Worm (Caenorhabditis elegans) whole organism, L3 larva: ENCODE data around the gene K12B6.11.

ENCODE experiments used
- R02D3.7 ChIP-seq: fragments of 150-350 bp; optimal IDR thresholded peaks from 2 replicates; lab custom pipeline; 2014; ENCODE audit warnings: missing biosample characterization, missing genetic modification characterization
- ZK546.5 ChIP-seq: sonication (generic microtip); optimal IDR thresholded peaks from 2 replicates; lab custom pipeline; 2017; ENCODE audit warnings: missing biosample characterization, missing genetic modification characterization
- ama-1 ChIP-seq: fragments of 150-350 bp; optimal IDR thresholded peaks from 2 replicates; lab custom pipeline; 2018
- ceh-16 ChIP-seq: sonication (generic microtip); optimal IDR thresholded peaks from 2 replicates; lab custom pipeline; 2017; ENCODE audit warnings: missing biosample characterization, missing genetic modification characterization
- daf-12 ChIP-seq: fragments of 150-350 bp; optimal IDR thresholded peaks from 2 replicates; lab custom pipeline; 2014; ENCODE audit warnings: missing biosample characterization, missing genetic modification reagents, missing genetic modification characterization
- egl-5 ChIP-seq: fragments of 150-350 bp; optimal IDR thresholded peaks from 2 replicates; lab custom pipeline; 2017; ENCODE audit warnings: missing biosample characterization, missing genetic modification reagents, missing genetic modification characterization, inconsistent platforms
- elt-1 ChIP-seq: fragments of 150-350 bp; optimal IDR thresholded peaks from 2 replicates; lab custom pipeline; 2014; ENCODE audit warnings: missing biosample characterization, missing genetic modification characterization
- elt-2 ChIP-seq: sonication (generic microtip); optimal IDR thresholded peaks from 2 replicates; lab custom pipeline; 2016; ENCODE audit warnings: missing genetic modification reagents, mild to moderate bottlenecking, missing genetic modification characterization, missing compliant biosample characterization
- elt-3 ChIP-seq, 3 experiments: fragments of 150-350 bp in 1 of 3; sonication (generic microtip) in 2 of 3; optimal IDR thresholded peaks; 2 replicates in 2 of 3; 4 replicates in 1 of 3; lab custom pipeline; 2014 to 2017; ENCODE audit warnings: missing biosample characterization in 3 of 3, missing genetic modification characterization in 3 of 3
- fkh-10 ChIP-seq: sonication (generic microtip); optimal IDR thresholded peaks from 2 replicates; lab custom pipeline; 2017; ENCODE audit warnings: missing biosample characterization, missing genetic modification reagents, missing genetic modification characterization
- jun-1 ChIP-seq: fragments of 150-350 bp; optimal IDR thresholded peaks from 2 replicates; lab custom pipeline; 2014; ENCODE audit warnings: missing biosample characterization, missing genetic modification reagents, missing genetic modification characterization
- lin-15B ChIP-seq: fragments of 150-350 bp; optimal IDR thresholded peaks from 2 replicates; lab custom pipeline; 2014; ENCODE audit warnings: missing biosample characterization, missing genetic modification characterization
- lin-39 ChIP-seq: fragments of 150-350 bp; optimal IDR thresholded peaks from 2 replicates; lab custom pipeline; 2018; ENCODE audit warnings: missing biosample characterization, missing genetic modification reagents, missing genetic modification characterization
- mdl-1 ChIP-seq: fragments of 150-350 bp; optimal IDR thresholded peaks from 2 replicates; lab custom pipeline; 2014; ENCODE audit warnings: missing biosample characterization, missing genetic modification characterization
- mml-1 ChIP-seq: fragments of 150-350 bp; sonication (generic microtip); optimal IDR thresholded peaks from 3 replicates; lab custom pipeline; 2014; ENCODE audit warnings: missing biosample characterization, missing genetic modification characterization
- nhr-12 ChIP-seq: fragments of 150-350 bp; optimal IDR thresholded peaks from 2 replicates; lab custom pipeline; 2014; ENCODE audit warnings: missing biosample characterization, missing genetic modification characterization
- nhr-25 ChIP-seq: sonication (generic microtip); optimal IDR thresholded peaks from 2 replicates; lab custom pipeline; 2017; ENCODE audit warnings: missing biosample characterization, missing genetic modification characterization
- nhr-43 ChIP-seq: sonication (generic microtip); optimal IDR thresholded peaks from 2 replicates; lab custom pipeline; 2016; ENCODE audit warnings: mild to moderate bottlenecking, missing genetic modification characterization, missing compliant biosample characterization; ENCODE audit not compliant: poor library complexity, severe bottlenecking
- nhr-67 ChIP-seq: fragments of 150-350 bp; optimal IDR thresholded peaks from 2 replicates; lab custom pipeline; 2014; ENCODE audit warnings: missing biosample characterization, missing genetic modification characterization
- nhr-76 ChIP-seq: fragments of 150-350 bp; sonication (generic microtip); optimal IDR thresholded peaks from 5 replicates; lab custom pipeline; 2014; ENCODE audit warnings: missing biosample characterization, missing genetic modification characterization
- nhr-77 ChIP-seq: fragments of 150-350 bp; optimal IDR thresholded peaks from 2 replicates; lab custom pipeline; 2014; ENCODE audit warnings: missing biosample characterization, missing genetic modification characterization
- pha-4 ChIP-seq: fragments of 150-350 bp; optimal IDR thresholded peaks from 2 replicates; lab custom pipeline; 2014; ENCODE audit warnings: missing biosample characterization, missing genetic modification reagents, missing genetic modification characterization
- pqm-1 ChIP-seq: fragments of 150-350 bp; optimal IDR thresholded peaks from 2 replicates; lab custom pipeline; 2017; ENCODE audit warnings: missing biosample characterization, missing genetic modification characterization, inconsistent platforms
- sea-2 ChIP-seq: fragments of 150-350 bp; sonication (generic microtip); optimal IDR thresholded peaks from 4 replicates; lab custom pipeline; 2014; ENCODE audit warnings: missing biosample characterization, missing genetic modification reagents, missing genetic modification characterization
- skn-1 ChIP-seq: fragments of 150-350 bp; optimal IDR thresholded peaks from 2 replicates; lab custom pipeline; 2014; ENCODE audit warnings: missing biosample characterization, missing genetic modification characterization
- zag-1 ChIP-seq: fragments of 150-350 bp; optimal IDR thresholded peaks from 2 replicates; lab custom pipeline; 2014; ENCODE audit warnings: missing biosample characterization, missing genetic modification characterization
- ztf-11 ChIP-seq: fragments of 150-350 bp; optimal IDR thresholded peaks from 2 replicates; lab custom pipeline; 2014; ENCODE audit warnings: missing biosample characterization, missing genetic modification characterization
- ztf-4 ChIP-seq: fragments of 150-350 bp; optimal IDR thresholded peaks from 2 replicates; lab custom pipeline; 2014; ENCODE audit warnings: missing biosample characterization, missing genetic modification characterization

Gene K12B6.11

ce11 chrV:6286343-6286742, 2.4 kb upstream of the K12B6.11 start, which contains the start of gene srn-1:
Gene srn-1, minus strand, starts transcription at chrV:6286443.
- TF ChIP-seq elt-2 (tag; lab: Kevin White, UChicago) (no peak), nhr-43 (tag; lab: Kevin White, UChicago) (no peak)

- TF ChIP-seq pha-4 (peak; percentile 13), elt-2 (tag; lab: Kevin White, UChicago) (peak; percentile 78), sea-2 (GFP tag; lab: Kevin White, UChicago) (no peak)
Measured at ce11 chrV:6291301-6291700, 2.6 kb downstream of the K12B6.11 start.

DNA sequence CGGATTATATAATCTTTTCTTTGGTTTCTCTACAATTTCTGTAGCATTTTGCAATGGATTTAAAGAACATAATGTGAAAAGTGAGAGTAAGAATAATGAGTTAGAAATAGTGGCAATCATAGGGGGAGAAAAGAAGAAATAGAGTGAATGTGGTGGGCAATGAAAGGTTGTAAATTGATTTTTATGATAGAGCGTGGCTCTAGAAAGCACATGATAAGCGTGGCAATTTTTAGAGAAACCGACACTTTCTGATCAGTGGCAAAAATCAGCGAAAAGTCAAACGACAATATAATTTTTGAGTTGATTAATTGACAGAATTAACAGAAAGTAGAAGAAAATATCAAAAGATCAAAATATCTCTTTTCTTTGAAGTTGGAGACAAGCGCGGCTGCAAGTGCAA, 3.7 kb downstream of the K12B6.11 start, which contains the start of gene K12B6.9:
Gene K12B6.9, minus strand, starts transcription at position 266 of the 400 bp plus-strand sequence.
- TF ChIP-seq R02D3.7 (tag; lab: Kevin White, UChicago) (no peak), lin-15B (tag; lab: Kevin White, UChicago) (no peak), pqm-1 (tag; lab: Kevin White, UChicago) (peak; percentile 25), elt-2 (tag; lab: Kevin White, UChicago) (peak; percentile 75)
- TF ChIP-seq, all 47 proteins: peak for 2

- no peak for TF ChIP-seq pqm-1 (tag; lab: Kevin White, UChicago)
- no peak for TF ChIP-seq elt-3 (tag; optimal IDR thresholded peaks at IDR 0.05; lab: Kevin White, UChicago)
- no peak for TF ChIP-seq elt-1 (tag; lab: Kevin White, UChicago)
- no peak for TF ChIP-seq egl-5 (tag; lab: Kevin White, UChicago)
Measured at ce11 chrV:6301046-6301445, 12.3 kb downstream of the K12B6.11 start.

DNA sequence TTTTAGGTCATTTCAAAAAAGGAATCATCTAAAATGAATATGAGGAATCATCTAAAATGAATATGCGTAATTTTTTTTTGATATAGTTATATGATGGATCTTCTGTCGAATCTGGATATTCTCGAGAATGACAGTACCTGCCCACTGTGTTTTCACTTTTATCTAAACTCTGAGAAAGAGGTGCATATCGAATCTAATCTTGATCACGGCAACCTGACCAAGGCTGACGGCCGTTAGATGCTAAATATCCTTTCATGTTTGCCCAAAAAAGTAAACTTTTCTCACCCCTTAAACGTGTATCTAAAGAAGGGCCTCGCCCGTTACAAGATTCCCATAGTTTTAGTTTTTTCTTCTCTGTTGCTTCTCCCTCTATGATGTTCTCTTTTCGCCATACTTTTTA, 13.8 kb downstream of the K12B6.11 start:
- TF ChIP-seq daf-12 (no peak), nhr-25 (tag; lab: Kevin White, UChicago) (peak; percentile 5), elt-1 (tag; lab: Kevin White, UChicago) (peak; percentile 55)
- TF ChIP-seq, all 47 proteins: peak for 2

DNA sequence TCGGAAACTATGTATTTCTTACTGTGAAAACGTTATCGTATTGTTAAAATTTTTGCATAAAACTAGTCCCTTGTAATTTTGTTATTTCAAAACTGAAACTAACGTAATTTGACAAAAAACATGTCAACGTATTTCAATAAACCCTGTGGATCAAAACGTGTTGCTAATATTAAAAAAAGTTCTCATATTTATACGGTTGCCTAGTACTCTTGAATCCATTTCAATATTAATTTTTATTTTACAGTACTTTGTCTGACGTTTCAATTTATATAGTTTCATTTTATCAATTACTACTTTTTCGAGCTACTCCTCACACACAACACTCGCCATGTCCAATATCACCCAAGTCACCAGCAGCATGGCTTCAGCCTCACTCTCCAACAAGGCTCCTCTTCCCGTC, 14.8 kb downstream of the K12B6.11 start, which contains the start of gene sago-1:
Gene sago-1, plus strand, starts transcription at position 301 of the 400 bp plus-strand sequence.
- TF ChIP-seq mdl-1 (no peak), sea-2 (GFP tag; lab: Kevin White, UChicago) (no peak), nhr-12 (tag; lab: Kevin White, UChicago) (no peak), fkh-10 (GFP tag; lab: Kevin White, UChicago) (no peak), mml-1 (tag; lab: Kevin White, UChicago) (no peak), ceh-16 (tag; lab: Kevin White, UChicago) (no peak), ZK546.5 (tag; lab: Kevin White, UChicago) (no peak)

DNA sequence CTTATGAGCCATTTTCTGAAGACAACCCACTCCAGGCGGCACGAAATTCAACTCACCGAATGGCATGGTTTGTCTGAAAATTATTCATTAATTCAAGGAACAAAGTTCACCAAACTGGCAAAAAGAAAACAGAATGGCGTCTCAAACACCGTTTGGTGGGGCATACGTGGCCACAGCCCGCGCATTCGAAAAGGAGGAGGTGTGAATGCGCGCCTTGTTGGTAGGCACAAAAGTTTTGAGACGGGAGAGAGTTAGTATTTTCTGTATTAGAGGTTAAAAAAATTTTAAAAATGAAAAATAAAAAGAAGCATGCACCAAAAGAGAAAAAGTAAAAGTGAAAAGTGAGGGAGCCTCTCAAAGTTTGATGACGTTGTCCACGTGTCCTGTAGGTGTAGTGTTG, 23.2 kb downstream of the K12B6.11 start:
- TF ChIP-seq fkh-10 (GFP tag; lab: Kevin White, UChicago) (no peak), ama-1 (no peak), skn-1 (tag; lab: Kevin White, UChicago) (no peak), jun-1 (tag; lab: Kevin White, UChicago) (no peak), ceh-16 (tag; lab: Kevin White, UChicago) (no peak), ZK546.5 (tag; lab: Kevin White, UChicago) (no peak), mml-1 (tag; lab: Kevin White, UChicago) (no peak), nhr-77 (tag; lab: Kevin White, UChicago) (no peak), ztf-4 (tag; lab: Kevin White, UChicago) (no peak), nhr-76 (tag; lab: Kevin White, UChicago) (no peak), elt-3 (tag; optimal IDR thresholded peaks at IDR 0.05; lab: Kevin White, UChicago) (no peak)
- TF ChIP-seq, all 47 proteins: peak for 0

ce11 chrV:6316632-6317031, 27.9 kb downstream of the K12B6.11 start, which contains the start of gene cest-24:
Gene cest-24, plus strand, starts transcription at chrV:6316932.
- TF ChIP-seq nhr-67 (tag; lab: Kevin White, UChicago) (no peak), ztf-11 (tag; lab: Kevin White, UChicago) (no peak), zag-1 (tag; lab: Kevin White, UChicago) (no peak), nhr-76 (tag; lab: Kevin White, UChicago) (no peak), R02D3.7 (tag; lab: Kevin White, UChicago) (no peak), ztf-4 (tag; lab: Kevin White, UChicago) (no peak), nhr-43 (tag; lab: Kevin White, UChicago) (no peak), ZK546.5 (tag; lab: Kevin White, UChicago) (no peak), elt-1 (tag; lab: Kevin White, UChicago) (no peak), lin-39 (tag; lab: Kevin White, UChicago) (no peak)
